Fruit fly (Drosophila melanogaster) whole organism, adult: Measurements from ENCODE around the gene Rbcn-3A.

Experiments
- CG11617 ChIP-seq: fragments of 200-800 bp; sonication (Bioruptor generic); optimal IDR thresholded peaks from 2 replicates; lab custom pipeline; 2017; ENCODE audit warnings: mild to moderate bottlenecking, missing biosample characterization, missing genetic modification reagents, missing genetic modification characterization
- CG12768 ChIP-seq: fragments of 200-800 bp; sonication (Bioruptor generic); optimal IDR thresholded peaks from 2 replicates; lab custom pipeline; 2017; ENCODE audit warnings: missing biosample characterization, missing genetic modification characterization, mild to moderate bottlenecking, moderate library complexity, missing genetic modification reagents
- CG14711 ChIP-seq: fragments of 200-800 bp; sonication (Bioruptor generic); optimal IDR thresholded peaks from 2 replicates; lab custom pipeline; 2018; ENCODE audit warnings: missing biosample characterization, mild to moderate bottlenecking, missing genetic modification characterization, moderate library complexity
- CG1620 ChIP-seq: fragments of 200-800 bp; sonication (Bioruptor generic); optimal IDR thresholded peaks from 2 replicates; lab custom pipeline; 2016; ENCODE audit warnings: missing biosample characterization, missing genetic modification characterization
- CG33017 ChIP-seq: fragments of 200-800 bp; sonication (Bioruptor generic); optimal IDR thresholded peaks from 2 replicates; lab custom pipeline; 2018; ENCODE audit warnings: missing biosample characterization, mild to moderate bottlenecking, missing genetic modification characterization, moderate library complexity
- CG5204 ChIP-seq: fragments of 200-800 bp; sonication (Bioruptor generic); optimal IDR thresholded peaks from 2 replicates; lab custom pipeline; 2016; ENCODE audit warnings: missing biosample characterization, missing genetic modification characterization
- CG7045 ChIP-seq: fragments of 200-800 bp; sonication (Bioruptor generic); optimal IDR thresholded peaks from 2 replicates; lab custom pipeline; 2017; ENCODE audit warnings: missing biosample characterization, mild to moderate bottlenecking, missing genetic modification characterization
- CG7101 ChIP-seq: fragments of 200-800 bp; sonication (Bioruptor generic); optimal IDR thresholded peaks from 2 replicates; lab custom pipeline; 2018; ENCODE audit warnings: missing biosample characterization, mild to moderate bottlenecking, missing genetic modification characterization, moderate library complexity
- Clk ChIP-seq: fragments of 200-800 bp; sonication (Bioruptor generic); optimal IDR thresholded peaks from 2 replicates; lab custom pipeline; 2017; ENCODE audit warnings: missing biosample characterization, missing genetic modification characterization
- Crg-1 ChIP-seq: fragments of 200-800 bp; sonication (Bioruptor generic); optimal IDR thresholded peaks from 2 replicates; lab custom pipeline; 2016; ENCODE audit warnings: missing biosample characterization, missing genetic modification characterization
- Hr96 ChIP-seq: fragments of 200-800 bp; sonication (Bioruptor generic); optimal IDR thresholded peaks from 2 replicates; lab custom pipeline; 2016; ENCODE audit warnings: missing biosample characterization, missing genetic modification characterization
- Mnt ChIP-seq: fragments of 200-800 bp; sonication (Bioruptor generic); optimal IDR thresholded peaks from 2 replicates; lab custom pipeline; 2016; ENCODE audit warnings: missing biosample characterization, mild to moderate bottlenecking, missing genetic modification characterization
- bab1 ChIP-seq: fragments of 200-800 bp; sonication (Bioruptor generic); optimal IDR thresholded peaks from 3 replicates; lab custom pipeline; 2019; ENCODE audit warnings: missing biosample characterization, mild to moderate bottlenecking, missing genetic modification characterization, moderate library complexity
- cic ChIP-seq: fragments of 200-800 bp; sonication (Bioruptor generic); optimal IDR thresholded peaks from 2 replicates; lab custom pipeline; 2017; ENCODE audit warnings: missing biosample characterization, mild to moderate bottlenecking, missing genetic modification characterization, moderate library complexity
- cnc ChIP-seq, 2 experiments: fragments of >200 bp; optimal IDR thresholded peaks; 2 replicates each; lab custom pipeline; 2017
- kay ChIP-seq: fragments of 200-800 bp; sonication (Bioruptor generic); peaks from one replicate; lab custom pipeline; 2016; ENCODE audit warnings: missing biosample characterization, missing genetic modification characterization, borderline replicate concordance
- ovo ChIP-seq: fragments of 200-800 bp; sonication (Bioruptor generic); optimal IDR thresholded peaks from 2 replicates; lab custom pipeline; 2016; ENCODE audit warnings: missing biosample characterization, missing genetic modification characterization
- pad ChIP-seq: fragments of 200-800 bp; sonication (Bioruptor generic); optimal IDR thresholded peaks from 3 replicates; lab custom pipeline; 2017; ENCODE audit warnings: missing biosample characterization, missing genetic modification characterization, mild to moderate bottlenecking, moderate library complexity, missing genetic modification reagents
- tj ChIP-seq: fragments of 200-800 bp; sonication (Bioruptor generic); optimal IDR thresholded peaks from 3 replicates; lab custom pipeline; 2017; ENCODE audit warnings: missing biosample characterization, mild to moderate bottlenecking, missing genetic modification characterization, moderate library complexity
- toe ChIP-seq: fragments of 200-800 bp; sonication (Bioruptor generic); optimal IDR thresholded peaks from 2 replicates; lab custom pipeline; 2016; ENCODE audit warnings: missing biosample characterization, missing genetic modification characterization

Gene Rbcn-3A

DNA sequence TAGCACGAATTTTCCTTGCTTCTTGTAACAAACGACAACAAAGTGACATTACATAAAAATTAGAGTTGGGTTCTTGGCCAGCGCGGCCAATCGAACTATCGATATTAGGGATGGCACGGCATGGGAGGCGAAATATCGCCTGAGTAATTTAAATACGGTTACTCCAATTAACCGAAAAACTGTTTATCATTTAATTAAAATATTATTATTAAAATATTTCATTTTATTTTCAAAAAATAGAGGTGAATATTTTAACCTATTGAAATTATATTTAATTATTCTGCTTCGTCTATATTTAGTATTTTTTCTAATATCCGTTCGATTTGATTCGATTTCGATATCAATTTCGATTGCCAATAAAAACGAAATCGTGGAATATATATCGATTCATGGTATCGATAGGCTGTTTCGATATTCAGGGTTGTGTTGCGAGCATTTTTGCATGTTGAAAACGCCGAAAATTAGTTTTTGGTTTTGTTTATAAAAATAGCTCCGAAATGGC lies at the start of gene Rbcn-3A, which contains the start of gene Spx:
Rbcn-3A (minus strand) TSS at position 74 of the 502 bp plus-strand sequence.
Spx (plus strand) TSS at position 409 of the 502 bp plus-strand sequence.
- TF ChIP-seq ovo (peak; percentile 44), toe (GFP tag; lab: Kevin White, UChicago) (no peak), bab1 (GFP tag; lab: Kevin White, UChicago) (peak; percentile 49), Mnt (peak; percentile 67), CG7045 (GFP tag; lab: Kevin White, UChicago) (no peak), CG33017 (tag; lab: Kevin White, UChicago) (no peak), pad (peak; percentile 31), CG11617 (GFP tag; lab: Kevin White, UChicago) (peak; percentile 64), CG14711 (tag; lab: Kevin White, UChicago) (peak; percentile 85), cnc (optimal IDR thresholded peaks at IDR 0.05; lab: Kevin White, UChicago) (no peak), Hr96 (GFP tag; lab: Kevin White, UChicago) (no peak), CG7101 (tag; lab: Kevin White, UChicago) (peak; percentile 73), Clk (no peak), cic (GFP tag; lab: Kevin White, UChicago) (no peak), CG12768 (no peak), tj (GFP tag; lab: Kevin White, UChicago) (peak; percentile 47), Crg-1 (GFP tag; lab: Kevin White, UChicago) (peak; percentile 27), kay (no peak), CG5204 (GFP tag; lab: Kevin White, UChicago) (no peak), CG1620 (GFP tag; lab: Kevin White, UChicago) (no peak)

DNA sequence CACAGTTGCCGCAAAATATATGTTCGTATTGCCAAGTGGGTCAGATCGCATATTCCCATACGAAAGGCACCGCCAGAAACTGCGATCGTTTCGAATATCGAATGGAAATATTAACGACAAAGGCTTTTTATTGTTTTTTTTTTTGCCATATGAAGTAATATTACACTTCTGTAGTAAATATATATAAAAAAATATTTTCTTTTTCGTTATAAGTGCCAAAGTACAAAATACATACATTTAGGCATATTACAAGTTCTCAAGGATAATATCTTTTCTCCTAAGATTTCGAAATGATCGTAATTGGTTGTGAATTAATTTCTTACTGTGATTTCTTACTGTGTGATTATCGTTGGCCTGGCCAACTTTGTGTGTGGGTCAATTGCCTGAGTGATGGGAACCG lies 48.9 kb upstream of the Rbcn-3A start:
- TF ChIP-seq CG1620 (GFP tag; lab: Kevin White, UChicago) (no peak), Crg-1 (GFP tag; lab: Kevin White, UChicago) (no peak)

DNA sequence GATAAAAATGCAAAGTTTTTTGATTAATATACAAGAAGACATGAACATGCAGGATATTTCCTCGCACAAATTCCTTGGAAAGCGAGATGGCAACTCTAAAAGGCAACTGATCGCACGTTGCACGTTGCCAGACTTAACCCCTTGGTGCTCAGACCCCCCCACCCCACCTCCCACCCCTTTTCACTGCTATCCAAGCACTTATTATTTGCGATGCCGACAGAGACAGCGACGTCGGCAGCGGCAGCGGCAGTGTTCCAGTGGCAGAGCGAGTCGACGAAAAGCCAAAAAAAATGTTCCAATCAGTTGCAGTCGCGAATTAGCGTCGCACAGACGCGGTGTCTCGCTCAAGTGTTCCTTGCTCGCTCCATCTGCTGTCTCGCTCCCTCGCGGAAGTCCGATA lies 48.4 kb upstream of the Rbcn-3A start, which contains the start of gene CG3823:
CG3823 (plus strand) TSS at position 301 of the 400 bp plus-strand sequence.
- no peak for TF ChIP-seq CG7101 (tag; lab: Kevin White, UChicago)
- no peak for TF ChIP-seq pad
- no peak for TF ChIP-seq Hr96 (GFP tag; lab: Kevin White, UChicago)
- TF ChIP-seq tj (GFP tag; lab: Kevin White, UChicago), result peak; percentile 65
- TF ChIP-seq CG11617 (GFP tag; lab: Kevin White, UChicago), result no peak

DNA sequence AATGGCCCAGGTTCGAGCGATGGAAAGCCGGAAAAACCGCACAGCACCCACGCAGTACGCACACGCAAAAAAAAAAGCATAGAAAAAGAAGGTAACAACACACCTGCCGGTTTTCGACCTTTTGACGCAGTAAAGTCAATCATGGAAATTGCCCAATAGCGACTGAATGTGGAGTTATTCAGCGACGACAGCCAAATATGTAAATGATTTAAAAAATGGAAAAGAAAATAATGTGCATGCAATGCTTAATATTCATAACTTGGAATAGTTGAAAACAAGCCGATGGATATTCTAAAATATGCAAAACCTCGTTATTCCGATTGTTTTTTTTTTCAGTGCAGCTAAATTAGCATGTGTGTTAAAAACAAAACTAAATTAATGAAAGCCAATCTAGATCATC lies 47.9 kb upstream of the Rbcn-3A start:
- TF ChIP-seq CG14711 (tag; lab: Kevin White, UChicago) (no peak), cnc (optimal IDR thresholded peaks at IDR 0.05; lab: Kevin White, UChicago) (no peak)

DNA sequence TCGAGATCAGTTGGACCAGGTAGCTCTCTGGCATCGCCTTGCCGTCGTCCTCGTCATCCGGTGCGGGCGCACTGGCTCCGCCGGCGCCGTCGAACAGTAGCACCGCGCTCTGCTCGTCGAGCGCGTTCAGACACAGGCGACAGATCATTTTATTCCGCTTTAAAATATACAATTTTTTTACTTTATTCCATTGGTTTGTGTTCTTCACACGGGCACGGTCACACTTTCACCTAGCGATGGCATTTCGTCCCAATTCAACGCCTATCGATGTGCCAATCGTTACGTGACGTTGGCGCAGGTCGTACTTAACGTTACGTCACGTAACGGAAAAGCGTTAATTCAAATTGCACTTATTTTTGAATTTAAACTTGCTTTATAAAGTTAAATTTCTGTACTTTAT lies 45.8 kb upstream of the Rbcn-3A start, which contains the start of gene CG12219:
CG12219 (minus strand) TSS at position 234 of the 400 bp plus-strand sequence.
- TF ChIP-seq toe (GFP tag; lab: Kevin White, UChicago) (no peak), bab1 (GFP tag; lab: Kevin White, UChicago) (peak; percentile 8)

DNA sequence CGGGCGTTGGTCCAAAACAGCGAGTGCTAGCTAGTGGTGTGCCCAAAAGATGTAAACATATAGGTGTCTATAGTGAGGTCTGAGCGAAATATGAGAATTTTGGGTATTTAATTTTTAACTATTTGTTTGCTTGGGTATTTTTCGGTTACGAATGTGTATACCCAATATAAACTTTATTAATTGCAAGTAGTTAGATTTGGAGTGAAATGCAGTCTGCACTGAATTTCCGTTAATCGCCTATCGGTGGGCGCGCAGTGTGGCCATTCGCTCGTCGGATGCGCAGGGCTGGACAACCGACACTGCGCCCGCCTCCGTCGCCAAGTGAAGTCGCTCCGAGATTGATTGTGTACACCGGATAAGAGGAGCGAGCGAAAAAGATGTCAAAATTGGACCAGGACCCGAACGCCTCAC lies 39.8 kb upstream of the Rbcn-3A start, which contains the start of the genes CG15891 and CG3815:
CG15891 (minus strand) TSS at position 217 of the 411 bp plus-strand sequence.
CG3815 (plus strand) TSS at position 261 of the 411 bp plus-strand sequence.
- TF ChIP-seq CG7045 (GFP tag; lab: Kevin White, UChicago) (no peak), kay (no peak), cnc (optimal IDR thresholded peaks at IDR 0.05; lab: Kevin White, UChicago) (no peak), CG5204 (GFP tag; lab: Kevin White, UChicago) (no peak), Mnt (peak; percentile 39), CG1620 (GFP tag; lab: Kevin White, UChicago) (peak; percentile 53), bab1 (GFP tag; lab: Kevin White, UChicago) (peak; percentile 73), CG12768 (peak; percentile 21), Crg-1 (GFP tag; lab: Kevin White, UChicago) (peak; percentile 38), Hr96 (GFP tag; lab: Kevin White, UChicago) (no peak), toe (GFP tag; lab: Kevin White, UChicago) (no peak), cic (GFP tag; lab: Kevin White, UChicago) (no peak), ovo (no peak), tj (GFP tag; lab: Kevin White, UChicago) (peak; percentile 34), CG14711 (tag; lab: Kevin White, UChicago) (peak; percentile 60), CG7101 (tag; lab: Kevin White, UChicago) (peak; percentile 69), pad (peak; percentile 59), CG33017 (tag; lab: Kevin White, UChicago) (peak; percentile 9), CG11617 (GFP tag; lab: Kevin White, UChicago) (peak; percentile 69), Clk (no peak)

DNA sequence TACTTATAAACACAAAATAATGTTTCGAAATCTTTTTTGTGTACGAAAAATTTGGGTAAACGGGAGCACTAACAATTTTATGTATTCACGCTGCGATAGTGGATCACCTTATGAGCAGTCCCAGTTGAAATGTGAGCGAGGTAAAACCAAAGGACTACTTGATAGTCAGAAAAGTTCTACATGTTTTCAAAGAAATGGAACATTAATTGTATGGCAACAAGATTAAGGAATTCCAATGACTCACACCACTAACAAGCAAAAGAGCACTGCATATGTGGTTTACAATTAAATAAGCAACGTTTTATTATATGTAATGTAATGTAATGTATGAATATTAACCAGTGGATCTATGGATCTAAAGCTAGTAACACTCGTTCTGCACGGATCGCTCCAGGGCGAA lies 39.0 kb upstream of the Rbcn-3A start, which contains the start of gene CG15892:
CG15892 (minus strand) TSS at position 101 of the 400 bp plus-strand sequence.
- TF ChIP-seq pad (no peak), CG14711 (tag; lab: Kevin White, UChicago) (no peak), CG33017 (tag; lab: Kevin White, UChicago) (no peak), cnc (optimal IDR thresholded peaks at IDR 0.05; lab: Kevin White, UChicago) (no peak), cic (GFP tag; lab: Kevin White, UChicago) (no peak), toe (GFP tag; lab: Kevin White, UChicago) (no peak), CG7045 (GFP tag; lab: Kevin White, UChicago) (no peak), CG12768 (no peak), Hr96 (GFP tag; lab: Kevin White, UChicago) (no peak), ovo (no peak)
